Fruit fly (Drosophila melanogaster) Kc167 (cell line): ENCODE measurements around the gene CG4576.

Experiments used
- insv ChIP-seq: fragments of >200 bp; optimal IDR thresholded peaks from 3 replicates; lab custom pipeline; 2018; ENCODE audit warnings: missing external identifiers
- psq ChIP-seq: fragments of >200 bp; optimal IDR thresholded peaks from 2 replicates; lab custom pipeline; 2017; ENCODE audit warnings: missing external identifiers

DNA sequence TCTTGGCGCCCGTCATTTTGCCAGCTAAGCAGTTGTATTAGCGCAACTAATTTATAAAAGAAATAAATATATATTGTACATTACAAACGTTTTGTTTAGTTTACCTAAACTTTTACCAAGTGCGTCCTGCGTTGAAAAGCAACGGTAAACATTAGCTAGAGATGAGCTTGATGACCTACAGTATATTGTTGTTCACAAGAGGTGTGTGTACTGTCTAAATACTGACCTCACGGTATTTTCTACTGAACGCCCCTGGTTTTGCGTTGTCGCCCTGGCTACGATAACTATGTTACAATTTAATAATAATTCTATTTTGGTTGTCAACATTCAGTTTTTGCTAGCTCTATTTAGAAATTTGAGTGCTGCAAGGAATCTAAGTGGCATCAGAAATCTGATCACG lies 33.1 kb upstream of the CG4576 start, which contains the start of gene Acyp2:
- TF ChIP-seq insv (lab: Kevin White, UChicago): no peak
- TF ChIP-seq psq: no peak
